Worm (Caenorhabditis elegans): ENCODE data around the gene tsp-17.

ce11 chrX:3655972-3656371 is 25.0 kb upstream of the tsp-17 start, which contains the start of gene R11G1.7:
- TF ChIP-seq unc-39 (tag; optimal IDR thresholded peaks at IDR 0.05), result no peak
- TF ChIP-seq nhr-237 (tag; optimal IDR thresholded peaks at IDR 0.05), result no peak
- no peak for TF ChIP-seq snpc-4 (tag; optimal IDR thresholded peaks at IDR 0.05)
- TF ChIP-seq elt-1 (tag; optimal IDR thresholded peaks at IDR 0.05; ENCODE audit: borderline replicate concordance, insufficient read depth), result no peak
- TF ChIP-seq nhr-12 (tag; optimal IDR thresholded peaks at IDR 0.05), result no peak
- TF ChIP-seq ztf-11 (tag; optimal IDR thresholded peaks at IDR 0.05), result no peak
- TF ChIP-seq sptf-1 (tag; optimal IDR thresholded peaks at IDR 0.05), result no peak
- no peak for TF ChIP-seq cnd-1 (tag; optimal IDR thresholded peaks at IDR 0.05)
- TF ChIP-seq nhr-2 (tag; optimal IDR thresholded peaks at IDR 0.05), result no peak
- no peak for TF ChIP-seq ces-1 (GFP tag; optimal IDR thresholded peaks at IDR 0.05)
- TF ChIP-seq blmp-1 (tag; optimal IDR thresholded peaks at IDR 0.05), result no peak
- TF ChIP-seq elt-3 (tag; optimal IDR thresholded peaks at IDR 0.05), result no peak
- no peak for TF ChIP-seq pha-4 (tag; optimal IDR thresholded peaks at IDR 0.05)

All from whole organism, mixed stage, embryonic.